Fruit fly (Drosophila melanogaster) whole organism: Measurements from ENCODE around the gene Tbc1d8-9.

Source experiments
- CG8478 ChIP-seq: fragments of >200 bp; optimal IDR thresholded peaks from 2 replicates; lab custom pipeline; 2018; ENCODE audit warnings: inconsistent platforms
- Dll ChIP-seq: fragments of >200 bp; optimal IDR thresholded peaks from 2 replicates; lab custom pipeline; 2017
- EcR ChIP-seq, 2 experiments: fragments of >200 bp; optimal IDR thresholded peaks; 2 replicates each; lab custom pipeline; 2017; ENCODE audit warnings: missing biosample characterization in 2 of 2, missing genetic modification characterization in 2 of 2, missing genetic modification reagents in 2 of 2
- pan ChIP-seq: fragments of >200 bp; optimal IDR thresholded peaks from 2 replicates; lab custom pipeline; 2017
- psq ChIP-seq: fragments of >200 bp; optimal IDR thresholded peaks from 2 replicates; lab custom pipeline; 2017
- usp ChIP-seq: fragments of >200 bp; optimal IDR thresholded peaks from 2 replicates; lab custom pipeline; 2017; ENCODE audit warnings: missing biosample characterization, missing genetic modification characterization, mixed read lengths

DNA sequence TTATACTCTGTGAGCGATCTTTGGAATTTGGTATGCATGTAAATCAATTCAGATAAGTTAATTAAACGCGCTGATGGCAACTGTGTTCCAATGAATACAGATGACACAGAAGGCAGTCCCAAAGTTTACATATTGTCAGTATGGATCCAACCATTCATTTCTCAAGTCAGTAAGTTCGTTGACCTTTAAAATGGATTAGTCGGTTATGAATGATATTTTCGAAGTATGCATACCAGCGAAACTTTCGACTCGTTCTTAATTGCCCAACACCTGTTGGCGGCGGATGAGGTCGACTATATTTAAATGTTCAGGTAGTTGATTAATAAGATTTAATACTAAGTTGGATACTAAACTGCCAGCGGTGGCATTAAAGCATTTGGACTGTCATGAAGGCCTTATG lies 53.2 kb downstream of the Tbc1d8-9 start:
- TF ChIP-seq usp (no peak), CG8478 (no peak), psq (lab: Kevin White, UChicago) (no peak), Dll (no peak), EcR (GFP tag; optimal IDR thresholded peaks at IDR 0.05; lab: Kevin White, UChicago) (peak in 1 of 2 experiments; percentile 2), pan (no peak)
